Worm (Caenorhabditis elegans) whole organism, L3 larva: ENCODE results near the gene nos-1.

ENCODE experiments used
- elt-2 ChIP-seq: sonication (generic microtip); optimal IDR thresholded peaks from 2 replicates; lab custom pipeline; 2016; ENCODE audit warnings: missing genetic modification reagents, mild to moderate bottlenecking, missing genetic modification characterization, missing compliant biosample characterization
- fkh-10 ChIP-seq: sonication (generic microtip); optimal IDR thresholded peaks from 2 replicates; lab custom pipeline; 2017; ENCODE audit warnings: missing biosample characterization, missing genetic modification reagents, missing genetic modification characterization
- jun-1 ChIP-seq: fragments of 150-350 bp; optimal IDR thresholded peaks from 2 replicates; lab custom pipeline; 2014; ENCODE audit warnings: missing biosample characterization, missing genetic modification reagents, missing genetic modification characterization
- nhr-11 ChIP-seq: fragments of 150-350 bp; optimal IDR thresholded peaks from 2 replicates; lab custom pipeline; 2014; ENCODE audit warnings: missing biosample characterization, missing genetic modification characterization
- pha-4 ChIP-seq: fragments of 150-350 bp; optimal IDR thresholded peaks from 2 replicates; lab custom pipeline; 2014; ENCODE audit warnings: missing biosample characterization, missing genetic modification reagents, missing genetic modification characterization

DNA sequence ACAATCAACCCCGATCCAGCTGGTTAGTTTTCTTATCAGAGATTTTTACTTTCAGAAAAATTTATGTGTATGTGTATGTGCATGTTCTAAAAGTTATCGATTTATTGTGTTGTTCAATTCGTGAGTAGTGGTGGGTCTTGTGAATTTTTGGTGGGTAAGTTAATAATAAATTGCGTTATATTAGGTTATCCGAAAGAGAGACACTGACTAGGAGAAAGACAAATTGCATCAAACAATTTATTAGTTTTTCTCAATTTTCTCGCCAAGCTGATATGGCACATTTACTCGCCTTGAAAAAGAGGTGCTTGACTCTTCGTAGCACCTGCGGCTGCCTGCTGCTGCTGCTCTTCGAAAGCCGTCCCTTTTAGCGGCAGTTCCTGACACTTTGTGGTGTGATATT is 46.1 kb upstream of the nos-1 start:
- no peak for TF ChIP-seq pha-4 (tag; lab: Kevin White, UChicago)
- no peak for TF ChIP-seq nhr-11 (tag; lab: Kevin White, UChicago)
- TF ChIP-seq elt-2 (tag; lab: Kevin White, UChicago), result no peak
- no peak for TF ChIP-seq fkh-10
- no peak for TF ChIP-seq jun-1 (tag; lab: Kevin White, UChicago)
